Worm (Caenorhabditis elegans) whole organism, young adult: ENCODE results near the gene Y39B6A.42.
A peak's percentile ranks its signal among the peaks of the same experiment; 100 is the strongest.

Source experiments
- B0019.2 ChIP-seq: fragments of 200-800 bp; sonication (Bioruptor generic); conservative IDR thresholded peaks from 2 replicates; pipeline ENCODE4 v1.3.6; 2022; ENCODE audit warnings: missing genetic modification reagents, missing genetic modification characterization, missing compliant biosample characterization
- B0261.1 ChIP-seq: sonication (generic microtip); optimal IDR thresholded peaks from 2 replicates; lab custom pipeline; 2016; ENCODE audit warnings: mild to moderate bottlenecking, missing genetic modification characterization, moderate library complexity, missing compliant biosample characterization
- F10E7.11 ChIP-seq: sonication (generic microtip); optimal IDR thresholded peaks from 2 replicates; lab custom pipeline; 2017; ENCODE audit warnings: mild to moderate bottlenecking, missing genetic modification characterization, moderate library complexity, missing compliant biosample characterization
- F33H1.4 ChIP-seq: fragments of 200-800 bp; sonication (Bioruptor generic); IDR thresholded peaks from 2 replicates; pipeline ENCODE4 v1.3.6; 2022; ENCODE audit warnings: missing genetic modification reagents, missing genetic modification characterization, missing compliant biosample characterization
- F39B2.1 ChIP-seq: fragments of 200-800 bp; sonication (Bioruptor generic); IDR thresholded peaks from 2 replicates; pipeline ENCODE4 v1.3.6; 2022; ENCODE audit warnings: missing genetic modification reagents, missing genetic modification characterization, missing compliant biosample characterization
- K11D2.4 ChIP-seq: fragments of 200-800 bp; sonication (Bioruptor generic); IDR thresholded peaks from 2 replicates; pipeline ENCODE4 v1.3.6; 2022; ENCODE audit warnings: missing genetic modification reagents, missing genetic modification characterization, missing compliant biosample characterization
- T07F8.4 ChIP-seq: sonication (generic microtip); optimal IDR thresholded peaks from 2 replicates; lab custom pipeline; 2016; ENCODE audit warnings: mild to moderate bottlenecking, missing genetic modification characterization, moderate library complexity, missing compliant biosample characterization
- Y53G8AR.9 ChIP-seq: fragments of 200-800 bp; sonication (Bioruptor generic); conservative IDR thresholded peaks from 2 replicates; pipeline ENCODE4 v1.3.6; 2022; ENCODE audit warnings: missing genetic modification reagents, missing genetic modification characterization, missing compliant biosample characterization
- Y79H2A.3 ChIP-seq: fragments of 200-800 bp; sonication (Bioruptor generic); conservative IDR thresholded peaks from 2 replicates; pipeline ENCODE4 v1.3.6; 2022; ENCODE audit warnings: missing genetic modification reagents, missing genetic modification characterization, missing compliant biosample characterization
- Y95B8A.8 ChIP-seq: fragments of 200-800 bp; sonication (Bioruptor generic); IDR thresholded peaks from 2 replicates; pipeline ENCODE4 v1.3.6; 2022; ENCODE audit warnings: missing genetic modification reagents, missing genetic modification characterization, missing compliant biosample characterization
- akir-1 ChIP-seq: fragments of 200-800 bp; sonication (Bioruptor generic); optimal IDR thresholded peaks from 2 replicates; lab custom pipeline; 2018; ENCODE audit warnings: mild to moderate bottlenecking, missing genetic modification characterization, moderate library complexity, missing compliant biosample characterization
- aptf-2 ChIP-seq: fragments of 200-800 bp; sonication (Bioruptor generic); conservative IDR thresholded peaks from 2 replicates; pipeline ENCODE4 v1.3.6; 2022; ENCODE audit warnings: missing genetic modification reagents, missing genetic modification characterization, missing compliant biosample characterization
- atf-7 ChIP-seq: sonication (generic microtip); optimal IDR thresholded peaks from 2 replicates; lab custom pipeline; 2017; ENCODE audit warnings: mild to moderate bottlenecking, missing genetic modification characterization, missing compliant biosample characterization
- attf-3 ChIP-seq: fragments of 200-800 bp; sonication (Bioruptor generic); conservative IDR thresholded peaks from 2 replicates; pipeline ENCODE4 v1.3.6; 2022; ENCODE audit warnings: missing genetic modification reagents, missing genetic modification characterization, missing compliant biosample characterization
- ccch-3 ChIP-seq: fragments of 200-800 bp; sonication (Bioruptor generic); optimal IDR thresholded peaks from 2 replicates; lab custom pipeline; 2018; ENCODE audit warnings: mild to moderate bottlenecking, missing genetic modification characterization, missing compliant biosample characterization
- cebp-2 ChIP-seq: fragments of 200-800 bp; sonication (Bioruptor generic); IDR thresholded peaks from 2 replicates; pipeline ENCODE4 v1.3.6; 2022; ENCODE audit warnings: missing genetic modification characterization, missing compliant biosample characterization
- ceh-91 ChIP-seq: fragments of 200-800 bp; sonication (Bioruptor generic); IDR thresholded peaks from 2 replicates; pipeline ENCODE4 v1.3.6; 2022; ENCODE audit warnings: missing genetic modification reagents, missing genetic modification characterization, missing compliant biosample characterization
- egrh-3 ChIP-seq: fragments of 200-800 bp; sonication (Bioruptor generic); IDR thresholded peaks from 2 replicates; pipeline ENCODE4 v1.3.6; 2022; ENCODE audit warnings: missing genetic modification reagents, missing genetic modification characterization, missing compliant biosample characterization
- ekl-4 ChIP-seq: fragments of 200-800 bp; sonication (Bioruptor generic); IDR thresholded peaks from 2 replicates; pipeline ENCODE4 v1.3.6; 2022; ENCODE audit warnings: missing genetic modification reagents, missing genetic modification characterization, missing compliant biosample characterization
- fkh-3 ChIP-seq: sonication (generic microtip); optimal IDR thresholded peaks from 2 replicates; lab custom pipeline; 2016; ENCODE audit warnings: mild to moderate bottlenecking, missing genetic modification characterization, missing compliant biosample characterization
- hmg-1.2 ChIP-seq: fragments of 200-800 bp; sonication (Bioruptor generic); IDR thresholded peaks from 2 replicates; pipeline ENCODE4 v1.3.6; 2022; ENCODE audit warnings: missing genetic modification reagents, missing genetic modification characterization, missing compliant biosample characterization
- hmg-20 ChIP-seq: fragments of 200-800 bp; sonication (Bioruptor generic); IDR thresholded peaks from 2 replicates; pipeline ENCODE4 v1.3.6; 2022; ENCODE audit warnings: missing genetic modification reagents, missing genetic modification characterization, missing compliant biosample characterization
- lag-1 ChIP-seq: fragments of 200-800 bp; sonication (Bioruptor generic); IDR thresholded peaks from 2 replicates; pipeline ENCODE4 v1.3.6; 2022; ENCODE audit warnings: missing genetic modification reagents, missing genetic modification characterization, missing compliant biosample characterization
- let-526 ChIP-seq: fragments of 200-800 bp; sonication (Bioruptor generic); IDR thresholded peaks from 2 replicates; pipeline ENCODE4 v1.3.6; 2022; ENCODE audit warnings: missing genetic modification reagents, missing genetic modification characterization, missing compliant biosample characterization
- lin-26 ChIP-seq: fragments of 200-800 bp; sonication (Bioruptor generic); IDR thresholded peaks from 2 replicates; pipeline ENCODE4 v1.3.6; 2022; ENCODE audit warnings: missing genetic modification reagents, missing genetic modification characterization, missing compliant biosample characterization
- lin-54 ChIP-seq: fragments of 200-800 bp; sonication (Bioruptor generic); optimal IDR thresholded peaks from 2 replicates; lab custom pipeline; 2018; ENCODE audit warnings: mild to moderate bottlenecking, missing genetic modification characterization, missing compliant biosample characterization
- madf-8 ChIP-seq: fragments of 200-800 bp; sonication (Bioruptor generic); conservative IDR thresholded peaks from 2 replicates; pipeline ENCODE4 v1.3.6; 2022; ENCODE audit warnings: missing genetic modification reagents, missing genetic modification characterization, missing compliant biosample characterization
- mel-28 ChIP-seq: sonication (generic microtip); optimal IDR thresholded peaks from 2 replicates; lab custom pipeline; 2016; ENCODE audit warnings: borderline replicate concordance, mild to moderate bottlenecking, missing genetic modification characterization, missing compliant biosample characterization
- mes-4 ChIP-seq: sonication (generic microtip); optimal IDR thresholded peaks from 2 replicates; lab custom pipeline; 2016; ENCODE audit warnings: missing genotype, missing genetic modification characterization, missing compliant biosample characterization
- nfya-1 ChIP-seq: sonication (generic microtip); optimal IDR thresholded peaks from 2 replicates; lab custom pipeline; 2017; ENCODE audit warnings: antibody characterized with exemption, missing compliant biosample characterization, missing genetic modification characterization, borderline replicate concordance; ENCODE audit not compliant: insufficient read depth
- nfyb-1 ChIP-seq: fragments of 200-800 bp; sonication (Bioruptor generic); IDR thresholded peaks from 2 replicates; pipeline ENCODE4 v1.3.6; 2022; ENCODE audit warnings: missing genetic modification reagents, missing genetic modification characterization, missing compliant biosample characterization
- nhr-179 ChIP-seq: sonication (generic microtip); optimal IDR thresholded peaks from 2 replicates; lab custom pipeline; 2016; ENCODE audit warnings: mild to moderate bottlenecking, missing genetic modification characterization, missing compliant biosample characterization
- nhr-27 ChIP-seq: fragments of 200-800 bp; sonication (Bioruptor generic); optimal IDR thresholded peaks from 2 replicates; lab custom pipeline; 2018; ENCODE audit warnings: mild to moderate bottlenecking, missing genetic modification characterization, moderate library complexity, missing compliant biosample characterization
- nhr-90 ChIP-seq: sonication (generic microtip); optimal IDR thresholded peaks from 2 replicates; lab custom pipeline; 2016; ENCODE audit warnings: missing genotype, mild to moderate bottlenecking, missing genetic modification characterization, missing compliant biosample characterization
- rcor-1 ChIP-seq: fragments of 200-800 bp; sonication (Bioruptor generic); IDR thresholded peaks from 2 replicates; pipeline ENCODE4 v1.3.6; 2022; ENCODE audit warnings: missing genetic modification reagents, missing genetic modification characterization, missing compliant biosample characterization
- sdz-38 ChIP-seq: sonication (generic microtip); optimal IDR thresholded peaks from 2 replicates; lab custom pipeline; 2016; ENCODE audit warnings: missing genotype, missing genetic modification characterization, missing compliant biosample characterization
- sea-2 ChIP-seq: fragments of 200-800 bp; sonication (Bioruptor generic); IDR thresholded peaks from 2 replicates; pipeline ENCODE4 v1.3.6; 2022; ENCODE audit warnings: missing genetic modification characterization, missing compliant biosample characterization
- snpc-1.1 ChIP-seq: sonication (generic microtip); optimal IDR thresholded peaks from 2 replicates; lab custom pipeline; 2017; ENCODE audit warnings: missing genetic modification characterization, mild to moderate bottlenecking, missing compliant biosample characterization, antibody characterized with exemption, moderate library complexity, missing genotype, missing genetic modification reagents; ENCODE audit not compliant: insufficient read depth
- snpc-3.4 ChIP-seq: sonication (generic microtip); optimal IDR thresholded peaks from 2 replicates; lab custom pipeline; 2017; ENCODE audit warnings: missing genetic modification characterization, mild to moderate bottlenecking, missing compliant biosample characterization, antibody characterized with exemption, moderate library complexity, missing genotype, missing genetic modification reagents
- snpc-4 ChIP-seq, 5 experiments: fragments of 150-350 bp in 1 of 5; sonication (generic microtip) in 4 of 5; optimal IDR thresholded peaks; 2 replicates each; lab custom pipeline; 2014 to 2018; ENCODE audit warnings: missing genetic modification characterization in 5 of 5, missing biosample characterization in 3 of 5, antibody characterized with exemption in 2 of 5, mild to moderate bottlenecking in 2 of 5, missing compliant biosample characterization in 2 of 5, missing genotype in 2 of 5, moderate library complexity in 2 of 5, missing genetic modification reagents in 1 of 5
- tlf-1 ChIP-seq: fragments of 200-800 bp; sonication (Bioruptor generic); optimal IDR thresholded peaks from 2 replicates; lab custom pipeline; 2018; ENCODE audit warnings: mild to moderate bottlenecking, missing genetic modification characterization, missing compliant biosample characterization
- unc-62 ChIP-seq: fragments of 150-350 bp; optimal IDR thresholded peaks from 2 replicates; lab custom pipeline; 2014; ENCODE audit warnings: missing biosample characterization, missing genetic modification reagents, missing genetic modification characterization
- zfh-2 ChIP-seq: fragments of 200-800 bp; sonication (Bioruptor generic); conservative IDR thresholded peaks from 2 replicates; pipeline ENCODE4 v1.3.6; 2022; ENCODE audit warnings: missing genetic modification reagents, missing genetic modification characterization, missing compliant biosample characterization
- ztf-25 ChIP-seq: fragments of 200-800 bp; sonication (Bioruptor generic); IDR thresholded peaks from 2 replicates; pipeline ENCODE4 v1.3.6; 2022; ENCODE audit warnings: missing genetic modification reagents, missing genetic modification characterization, missing compliant biosample characterization
- ztf-26 ChIP-seq: sonication (generic microtip); optimal IDR thresholded peaks from 2 replicates; lab custom pipeline; 2017; ENCODE audit warnings: missing genetic modification characterization, missing compliant biosample characterization
- ztf-3 ChIP-seq: fragments of 200-800 bp; sonication (Bioruptor generic); optimal IDR thresholded peaks from 2 replicates; lab custom pipeline; 2018; ENCODE audit warnings: mild to moderate bottlenecking, missing genetic modification characterization, missing compliant biosample characterization

The Y39B6A.42 gene

DNA sequence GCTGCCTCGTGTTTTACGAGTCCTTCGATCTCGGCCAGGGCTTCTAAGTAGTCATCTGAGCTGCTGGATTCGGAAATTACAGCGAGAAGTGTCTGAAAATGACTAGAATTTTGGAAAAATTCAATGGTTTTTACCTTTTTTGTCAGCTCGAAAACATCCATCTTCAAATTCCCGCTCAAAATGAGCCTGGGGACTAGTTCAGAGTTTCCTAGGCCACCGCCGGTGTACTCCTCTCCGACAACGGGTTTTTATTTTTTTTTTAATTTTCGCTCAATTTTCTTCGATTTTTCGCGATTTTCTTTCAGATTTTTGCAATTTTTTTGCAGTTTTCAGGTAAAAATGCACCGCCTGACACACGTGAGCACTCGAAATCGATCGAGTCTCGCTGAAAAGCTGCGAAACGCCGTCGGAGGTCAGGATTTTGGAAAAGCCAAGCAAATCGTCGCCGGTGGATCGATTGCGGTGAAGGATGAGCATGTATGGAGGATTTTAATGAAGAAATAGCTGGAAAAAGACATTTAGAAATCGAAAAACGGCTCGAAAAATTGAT lies 11.6 kb upstream of the Y39B6A.42 start, which contains the start of the genes mrps-35 and sws-1 (continued):
- TF ChIP-seq snpc-4 (GFP tag; optimal IDR thresholded peaks at IDR 0.05; lab: Kevin White, UChicago): no peak
- peak in 3 of 4 experiments; percentile 4 to 39 (median 19) for TF ChIP-seq snpc-4 (tag; optimal IDR thresholded peaks at IDR 0.05; lab: Kevin White, UChicago)
- no peak for TF ChIP-seq F39B2.1
- no peak for TF ChIP-seq T07F8.4
- TF ChIP-seq unc-62 (GFP tag; lab: Kevin White, UChicago): no peak
- no peak for TF ChIP-seq mel-28
- TF ChIP-seq let-526 (GFP tag; lab: Robert Waterston, UW): 0 out of 2 replicates have a peak, but pooled peaks have one; percentile 45
- no peak for TF ChIP-seq ekl-4 (GFP tag; lab: Robert Waterston, UW)
- peak; percentile 22 for TF ChIP-seq tlf-1 (GFP tag; lab: Kevin White, UChicago)
- TF ChIP-seq sdz-38 (tag; lab: Kevin White, UChicago): no peak
- TF ChIP-seq madf-8 (GFP tag; lab: Robert Waterston, UW): 0 out of 2 replicates have a peak, but pooled peaks have one; percentile 33
- no peak for TF ChIP-seq lin-26 (GFP tag; lab: Robert Waterston, UW)
- 0 out of 2 replicates have a peak, but pooled peaks have one; percentile 49 for TF ChIP-seq cebp-2
- TF ChIP-seq ccch-3 (GFP tag; lab: Kevin White, UChicago): no peak
- 0 out of 2 replicates have a peak, but pooled peaks have one; percentile 16 for TF ChIP-seq sea-2 (GFP tag; lab: Robert Waterston, UW)
- TF ChIP-seq aptf-2: peak; percentile 57; the same call in 1 of the 2 replicates
- no peak for TF ChIP-seq nfya-1 (tag; lab: Kevin White, UChicago)
- peak; percentile 28 for TF ChIP-seq snpc-3.4 (tag; lab: Kevin White, UChicago)
- peak; percentile 84 for TF ChIP-seq lin-54
- 0 out of 2 replicates have a peak, but pooled peaks have one; percentile 19 for TF ChIP-seq hmg-1.2 (GFP tag; lab: Robert Waterston, UW)
- TF ChIP-seq nhr-179 (tag; lab: Kevin White, UChicago): no peak
- TF ChIP-seq F33H1.4 (GFP tag; lab: Robert Waterston, UW): peak; percentile 41; the same call in 1 of the 2 replicates
- TF ChIP-seq ztf-26 (tag; lab: Kevin White, UChicago): no peak
- TF ChIP-seq ztf-3 (GFP tag; lab: Kevin White, UChicago): no peak
- TF ChIP-seq Y53G8AR.9 (GFP tag; lab: Robert Waterston, UW): no peak
- no peak for TF ChIP-seq nhr-27 (tag; lab: Kevin White, UChicago)
- no peak for TF ChIP-seq Y79H2A.3 (GFP tag; lab: Robert Waterston, UW)
- no peak for TF ChIP-seq hmg-20
- peak; percentile 23 for TF ChIP-seq atf-7 (tag; lab: Kevin White, UChicago)
- TF ChIP-seq attf-3 (GFP tag; lab: Robert Waterston, UW): peak; percentile 45; the same call in 1 of the 2 replicates
- no peak for TF ChIP-seq akir-1 (GFP tag; lab: Kevin White, UChicago)
- 0 out of 2 replicates have a peak, but pooled peaks have one; percentile 33 for TF ChIP-seq Y95B8A.8 (GFP tag; lab: Robert Waterston, UW)
- peak; percentile 66 for TF ChIP-seq rcor-1 (GFP tag; lab: Robert Waterston, UW)
- TF ChIP-seq nhr-90 (tag; lab: Kevin White, UChicago): no peak
- 0 out of 2 replicates have a peak, but pooled peaks have one; percentile 54 for TF ChIP-seq nfyb-1
- TF ChIP-seq ceh-91: peak; percentile 14; the same call in 1 of the 2 replicates
- TF ChIP-seq egrh-3 (GFP tag; lab: Robert Waterston, UW): peak; percentile 28; the same call in 1 of the 2 replicates
- no peak for TF ChIP-seq F10E7.11 (tag; lab: Kevin White, UChicago)
- no peak for TF ChIP-seq ztf-25 (GFP tag; lab: Robert Waterston, UW)
- no peak for TF ChIP-seq mes-4 (tag; lab: Kevin White, UChicago)
- no peak for TF ChIP-seq fkh-3 (tag; lab: Kevin White, UChicago)
- no peak for TF ChIP-seq lag-1 (GFP tag; lab: Robert Waterston, UW)
- 0 out of 2 replicates have a peak, but pooled peaks have one; percentile 48 for TF ChIP-seq K11D2.4 (GFP tag; lab: Robert Waterston, UW)
- TF ChIP-seq B0261.1: no peak
- TF ChIP-seq zfh-2: no peak
- TF ChIP-seq B0019.2 (GFP tag; lab: Robert Waterston, UW): no peak
- no peak for TF ChIP-seq snpc-1.1 (tag; lab: Kevin White, UChicago)
